Fruit fly (Drosophila melanogaster) whole organism, pupa: Measurements from ENCODE around the gene CG7376.

Experiments
- CG10348 ChIP-seq: fragments of 200-800 bp; sonication (Bioruptor generic); IDR thresholded peaks from 2 replicates; pipeline ENCODE4 v1.3.6; 2022; ENCODE audit warnings: missing biosample characterization, missing genetic modification characterization
- CG12605 ChIP-seq: fragments of 200-800 bp; sonication (Bioruptor generic); IDR thresholded peaks from 2 replicates; pipeline ENCODE4 v1.3.6; 2022; ENCODE audit warnings: missing biosample characterization, missing genetic modification characterization
- CG13204 ChIP-seq: fragments of 200-800 bp; sonication (Bioruptor generic); optimal IDR thresholded peaks from 2 replicates; lab custom pipeline; 2018; ENCODE audit warnings: missing biosample characterization, mild to moderate bottlenecking, missing genetic modification characterization, moderate library complexity
- CG14655 ChIP-seq: fragments of 200-800 bp; sonication (Bioruptor generic); optimal IDR thresholded peaks from 3 replicates; lab custom pipeline; 2017; ENCODE audit warnings: mild to moderate bottlenecking, missing biosample characterization, missing genetic modification reagents, missing genetic modification characterization
- CG15710 ChIP-seq: fragments of 200-800 bp; sonication (Bioruptor generic); optimal IDR thresholded peaks from 2 replicates; lab custom pipeline; 2018; ENCODE audit warnings: missing biosample characterization, mild to moderate bottlenecking, missing genetic modification characterization, moderate library complexity
- CG17806 ChIP-seq: fragments of 200-800 bp; sonication (Bioruptor generic); optimal IDR thresholded peaks from 2 replicates; lab custom pipeline; 2018; ENCODE audit warnings: missing biosample characterization, mild to moderate bottlenecking, missing genetic modification characterization, moderate library complexity
- CG32121 ChIP-seq: fragments of 200-800 bp; sonication (Bioruptor generic); IDR thresholded peaks from 2 replicates; pipeline ENCODE4 v1.3.6; 2022; ENCODE audit warnings: missing biosample characterization, missing genetic modification characterization
- CG34367 ChIP-seq: fragments of 200-800 bp; sonication (Bioruptor generic); optimal IDR thresholded peaks from 2 replicates; lab custom pipeline; 2018; ENCODE audit warnings: missing biosample characterization, mild to moderate bottlenecking, missing genetic modification characterization
- CG4496 ChIP-seq: fragments of 200-800 bp; sonication (Bioruptor generic); IDR thresholded peaks from 3 replicates; pipeline ENCODE4 v1.3.6; 2022; ENCODE audit warnings: missing biosample characterization, missing genetic modification characterization
- CG8159 ChIP-seq: fragments of 200-800 bp; sonication (Bioruptor generic); optimal IDR thresholded peaks from 3 replicates; lab custom pipeline; 2018; ENCODE audit warnings: missing biosample characterization, mild to moderate bottlenecking, missing genetic modification characterization, moderate library complexity
- CG8301 ChIP-seq: fragments of 200-800 bp; sonication (Bioruptor generic); optimal IDR thresholded peaks from 2 replicates; lab custom pipeline; 2018; ENCODE audit warnings: missing biosample characterization, mild to moderate bottlenecking, missing genetic modification characterization
- CG9948 ChIP-seq: fragments of 200-800 bp; sonication (Bioruptor generic); optimal IDR thresholded peaks from 2 replicates; lab custom pipeline; 2018; ENCODE audit warnings: missing biosample characterization, mild to moderate bottlenecking, missing genetic modification characterization, moderate library complexity
- D1 ChIP-seq: fragments of 200-800 bp; sonication (Bioruptor generic); optimal IDR thresholded peaks from 2 replicates; lab custom pipeline; 2018; ENCODE audit warnings: missing biosample characterization, mild to moderate bottlenecking, missing genetic modification characterization, moderate library complexity
- EcR ChIP-seq: fragments of 200-800 bp; sonication (Bioruptor generic); optimal IDR thresholded peaks from 3 replicates; lab custom pipeline; 2019; ENCODE audit warnings: missing biosample characterization, missing genetic modification characterization, mild to moderate bottlenecking, moderate library complexity, missing genetic modification reagents
- Ets98B ChIP-seq: fragments of 200-800 bp; sonication (Bioruptor generic); IDR thresholded peaks from 2 replicates; pipeline ENCODE4 v1.3.6; 2022; ENCODE audit warnings: missing biosample characterization, missing genetic modification characterization
- Pif1A ChIP-seq: fragments of 200-800 bp; sonication (Bioruptor generic); optimal IDR thresholded peaks from 3 replicates; lab custom pipeline; 2016; ENCODE audit warnings: missing biosample characterization, missing genetic modification characterization
- Pif1B ChIP-seq: fragments of 200-800 bp; sonication (Bioruptor generic); optimal IDR thresholded peaks from 3 replicates; lab custom pipeline; 2016; ENCODE audit warnings: missing biosample characterization, missing genetic modification characterization
- Snoo ChIP-seq: fragments of 200-800 bp; sonication (Bioruptor generic); optimal IDR thresholded peaks from 3 replicates; lab custom pipeline; 2017; ENCODE audit warnings: missing biosample characterization, mild to moderate bottlenecking, missing genetic modification characterization, inconsistent platforms
- fd96Ca ChIP-seq: fragments of 200-800 bp; sonication (Bioruptor generic); IDR thresholded peaks from 3 replicates; pipeline ENCODE4 v1.3.6; 2022; ENCODE audit warnings: missing biosample characterization, missing genetic modification characterization
- gl ChIP-seq: fragments of 200-800 bp; sonication (Bioruptor generic); optimal IDR thresholded peaks from 2 replicates; lab custom pipeline; 2018; ENCODE audit warnings: missing biosample characterization, mild to moderate bottlenecking, missing genetic modification characterization
- rn ChIP-seq: fragments of 200-800 bp; sonication (Bioruptor generic); IDR thresholded peaks from 2 replicates; pipeline ENCODE4 v1.3.6; 2022; ENCODE audit warnings: missing biosample characterization, missing genetic modification characterization

The CG7376 gene

dm6 chr3L:6217806-6218205 lies 43.8 kb downstream of the CG7376 start, which contains the start of gene LanA:
LanA (minus strand) TSS chr3L:6218022.
- TF ChIP-seq CG9948 (tag; lab: Kevin White, UChicago) (no peak), CG34367 (tag; lab: Kevin White, UChicago) (no peak), fd96Ca (0 out of 3 replicates have a peak, but pooled peaks have one; percentile 15), EcR (GFP tag; lab: Kevin White, UChicago) (peak; percentile 14), CG4496 (GFP tag; lab: Robert Waterston, UW) (peak; percentile 58; the same call in 1 of the 3 replicates), Ets98B (GFP tag; lab: Robert Waterston, UW) (peak; percentile 42; the same call in 1 of the 2 replicates), Pif1B (GFP tag; lab: Kevin White, UChicago) (no peak), CG17806 (tag; lab: Kevin White, UChicago) (no peak), CG12605 (GFP tag; lab: Robert Waterston, UW) (0 out of 2 replicates have a peak, but pooled peaks have one; percentile 23)

- TF ChIP-seq CG32121 (GFP tag; lab: Robert Waterston, UW) (no peak), fd96Ca (no peak), CG8301 (tag; lab: Kevin White, UChicago) (no peak), CG15710 (tag; lab: Kevin White, UChicago) (peak; percentile 19), gl (tag; lab: Kevin White, UChicago) (peak; percentile 61), Ets98B (GFP tag; lab: Robert Waterston, UW) (peak; percentile 68; the same call in 1 of the 2 replicates), CG9948 (tag; lab: Kevin White, UChicago) (no peak), CG14655 (no peak), CG12605 (GFP tag; lab: Robert Waterston, UW) (peak; percentile 84), CG34367 (tag; lab: Kevin White, UChicago) (no peak), Pif1A (GFP tag; lab: Kevin White, UChicago) (peak; percentile 49), Pif1B (GFP tag; lab: Kevin White, UChicago) (peak; percentile 49), CG8159 (tag; lab: Kevin White, UChicago) (peak; percentile 35), CG17806 (tag; lab: Kevin White, UChicago) (no peak), Snoo (peak; percentile 7), CG10348 (GFP tag; lab: Robert Waterston, UW) (no peak), CG13204 (GFP tag; lab: Kevin White, UChicago) (peak; percentile 11), rn (GFP tag; lab: Robert Waterston, UW) (no peak), CG4496 (GFP tag; lab: Robert Waterston, UW) (peak; percentile 66; the same call in 2 of the 3 replicates), D1 (tag; lab: Kevin White, UChicago) (no peak), EcR (GFP tag; lab: Kevin White, UChicago) (peak; percentile 57)
Measured at dm6 chr3L:6218517-6219155, 44.6 kb downstream of the CG7376 start.

- TF ChIP-seq rn (GFP tag; lab: Robert Waterston, UW), result peak; percentile 54
- TF ChIP-seq EcR (GFP tag; lab: Kevin White, UChicago), result no peak
- TF ChIP-seq CG17806 (tag; lab: Kevin White, UChicago), result peak; percentile 35
- TF ChIP-seq CG9948 (tag; lab: Kevin White, UChicago), result peak; percentile 41
- TF ChIP-seq CG10348 (GFP tag; lab: Robert Waterston, UW), result peak; percentile 57; the same call in 1 of the 2 replicates
- peak; percentile 86 for TF ChIP-seq fd96Ca
- TF ChIP-seq CG32121 (GFP tag; lab: Robert Waterston, UW), result peak; percentile 76
- peak; percentile 70 for TF ChIP-seq CG14655
- TF ChIP-seq CG12605 (GFP tag; lab: Robert Waterston, UW), result peak; percentile 50
- TF ChIP-seq Snoo, result peak; percentile 66
- TF ChIP-seq Pif1A (GFP tag; lab: Kevin White, UChicago), result no peak
- TF ChIP-seq CG4496 (GFP tag; lab: Robert Waterston, UW), result peak; percentile 86
- TF ChIP-seq CG8301 (tag; lab: Kevin White, UChicago), result peak; percentile 63
- no peak for TF ChIP-seq D1 (tag; lab: Kevin White, UChicago)
- peak; percentile 55 for TF ChIP-seq Ets98B (GFP tag; lab: Robert Waterston, UW)
- TF ChIP-seq CG34367 (tag; lab: Kevin White, UChicago), result no peak
- no peak for TF ChIP-seq gl (tag; lab: Kevin White, UChicago)
- no peak for TF ChIP-seq CG15710 (tag; lab: Kevin White, UChicago)
Measured at dm6 chr3L:6220187-6220586, 46.1 kb downstream of the CG7376 start, which contains the start of gene CG33946. CG33946 (plus strand) TSS chr3L:6220578.
